Worm (Caenorhabditis elegans): ENCODE results near the gene mdt-15.

mdt-15 gene

DNA sequence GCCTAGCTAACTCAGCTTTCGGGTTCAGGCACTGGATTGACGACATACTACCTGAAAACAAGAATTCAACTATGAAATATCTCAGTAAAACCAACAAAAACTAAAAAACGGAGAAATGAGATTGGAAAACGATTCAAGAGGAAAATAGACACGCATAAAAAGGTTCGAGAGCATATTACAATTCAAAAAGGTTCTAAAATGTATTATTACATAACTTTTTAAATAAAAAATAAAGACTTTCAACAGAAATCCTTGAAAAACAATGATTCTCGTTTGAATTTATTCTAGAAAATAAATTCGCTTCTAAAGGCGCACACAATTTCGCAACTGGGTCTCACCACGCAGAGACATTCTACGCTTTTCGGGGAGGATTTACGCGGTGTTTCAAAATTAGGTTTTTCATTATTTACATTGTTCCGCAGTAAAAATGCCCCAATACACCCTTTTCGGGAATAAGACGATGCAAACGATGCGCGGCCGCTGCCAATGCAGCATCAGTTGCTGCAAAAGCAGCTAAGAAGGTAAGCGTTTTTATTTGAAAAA lies 22.2 kb upstream of the mdt-15 start, which contains the start of the genes cct-6 and alh-9 (continued):
- TF ChIP-seq unc-3 (GFP tag; conservative IDR thresholded peaks at IDR 0.05) (no peak), unc-3 (tag; optimal IDR thresholded peaks at IDR 0.05) (no peak), ref-2 (tag; optimal IDR thresholded peaks at IDR 0.05) (no peak), eyg-1 (tag; optimal IDR thresholded peaks at IDR 0.05) (no peak), ama-1 (optimal IDR thresholded peaks at IDR 0.05) (no peak), ceh-6 (GFP tag; optimal IDR thresholded peaks at IDR 0.05) (no peak), ceh-24 (tag; optimal IDR thresholded peaks at IDR 0.05) (no peak), ceh-31 (tag; optimal IDR thresholded peaks at IDR 0.05) (peak; percentile 59)

ce11 chrIII:5853240-5853639 lies 19.7 kb upstream of the mdt-15 start, which contains the start of gene ddx-23:
ddx-23 (minus strand) TSS chrIII:5853269.
- TF ChIP-seq ceh-31 (tag; optimal IDR thresholded peaks at IDR 0.05) (peak; percentile 70), unc-42 (tag; optimal IDR thresholded peaks at IDR 0.05) (peak; percentile 34), odd-2 (tag; optimal IDR thresholded peaks at IDR 0.05) (no peak), ceh-18 (tag; optimal IDR thresholded peaks at IDR 0.05) (no peak), fax-1 (tag; optimal IDR thresholded peaks at IDR 0.05) (peak; percentile 7), hlh-8 (tag; optimal IDR thresholded peaks at IDR 0.05) (peak; percentile 7), ets-4 (tag; optimal IDR thresholded peaks at IDR 0.05) (peak; percentile 93), tbx-2 (tag; optimal IDR thresholded peaks at IDR 0.05) (peak; percentile 14), ceh-14 (tag; optimal IDR thresholded peaks at IDR 0.05) (peak; percentile 9), sdc-2 (tag; optimal IDR thresholded peaks at IDR 0.05) (no peak), elt-2 (tag; optimal IDR thresholded peaks at IDR 0.05) (peak; percentile 11)

ce11 chrIII:5846412-5846811 lies 12.9 kb upstream of the mdt-15 start:
- TF ChIP-seq ceh-18 (tag; optimal IDR thresholded peaks at IDR 0.05) (peak; percentile 0), unc-42 (tag; optimal IDR thresholded peaks at IDR 0.05) (peak; percentile 38), sox-2 (GFP tag; IDR thresholded peaks at IDR 0.05) (no peak)

ce11 chrIII:5845483-5845882 lies 11.9 kb upstream of the mdt-15 start:
- TF ChIP-seq ets-4 (tag; optimal IDR thresholded peaks at IDR 0.05) (no peak), K09A11.1 (tag; optimal IDR thresholded peaks at IDR 0.05; ENCODE audit: insufficient read depth) (no peak), T23F11.4 (GFP tag; optimal IDR thresholded peaks at IDR 0.05) (no peak), ceh-34 (tag; optimal IDR thresholded peaks at IDR 0.05) (no peak), mec-3 (tag; optimal IDR thresholded peaks at IDR 0.05; ENCODE audit: borderline replicate concordance) (no peak), Y22D7AL.16 (tag; optimal IDR thresholded peaks at IDR 0.05) (no peak), dve-1 (tag; optimal IDR thresholded peaks at IDR 0.05) (no peak), ceh-9 (tag; optimal IDR thresholded peaks at IDR 0.05) (no peak), fkh-10 (GFP tag; optimal IDR thresholded peaks at IDR 0.05) (no peak), F13H6.1 (tag; optimal IDR thresholded peaks at IDR 0.05) (no peak), unc-42 (tag; optimal IDR thresholded peaks at IDR 0.05) (peak; percentile 83), elt-4 (tag; optimal IDR thresholded peaks at IDR 0.05) (no peak), ceh-30 (tag; optimal IDR thresholded peaks at IDR 0.05) (no peak), fax-1 (tag; optimal IDR thresholded peaks at IDR 0.05) (no peak), che-1 (tag; optimal IDR thresholded peaks at IDR 0.05) (no peak), unc-55 (GFP tag; optimal IDR thresholded peaks at IDR 0.05) (peak; percentile 21), pqm-1 (tag; optimal IDR thresholded peaks at IDR 0.05) (no peak), nhr-232 (tag; optimal IDR thresholded peaks at IDR 0.05) (no peak), ceh-14 (tag; optimal IDR thresholded peaks at IDR 0.05) (peak; percentile 4), ztf-16 (tag; optimal IDR thresholded peaks at IDR 0.05) (no peak), ceh-31 (tag; optimal IDR thresholded peaks at IDR 0.05) (peak; percentile 58), ama-1 (optimal IDR thresholded peaks at IDR 0.05) (no peak), nfya-1 (tag; optimal IDR thresholded peaks at IDR 0.05) (peak; percentile 38), K02D7.2 (tag; optimal IDR thresholded peaks at IDR 0.05) (no peak), pat-9 (tag; optimal IDR thresholded peaks at IDR 0.05) (no peak), ceh-18 (tag; optimal IDR thresholded peaks at IDR 0.05) (peak; percentile 20), unc-3 (GFP tag; conservative IDR thresholded peaks at IDR 0.05) (no peak), unc-3 (tag; optimal IDR thresholded peaks at IDR 0.05) (no peak), ceh-19 (GFP tag; optimal IDR thresholded peaks at IDR 0.05) (no peak), tbx-7 (tag; optimal IDR thresholded peaks at IDR 0.05) (no peak), npax-4 (tag; optimal IDR thresholded peaks at IDR 0.05) (no peak), elt-2 (tag; optimal IDR thresholded peaks at IDR 0.05) (no peak), pha-4 (tag; optimal IDR thresholded peaks at IDR 0.05) (no peak), ttx-3 (tag; optimal IDR thresholded peaks at IDR 0.05) (no peak), hlh-30 (tag; optimal IDR thresholded peaks at IDR 0.05; ENCODE audit: insufficient read depth) (no peak), pros-1 (tag; optimal IDR thresholded peaks at IDR 0.05) (no peak), hlh-13 (GFP tag; optimal IDR thresholded peaks at IDR 0.05) (no peak)
